Worm (Caenorhabditis elegans) whole organism, late embryonic: ENCODE results near the gene pkc-1.

ENCODE experiments used
- F13H6.1 ChIP-seq: sonication (generic microtip); optimal IDR thresholded peaks from 2 replicates; lab custom pipeline; 2016; ENCODE audit warnings: missing genetic modification characterization, missing compliant biosample characterization
- Y22D7AL.16 ChIP-seq: sonication (generic microtip); optimal IDR thresholded peaks from 2 replicates; lab custom pipeline; 2016; ENCODE audit warnings: missing genetic modification characterization, missing compliant biosample characterization
- ceh-24 ChIP-seq: sonication (generic microtip); optimal IDR thresholded peaks from 2 replicates; lab custom pipeline; 2016; ENCODE audit warnings: mild to moderate bottlenecking, missing genetic modification characterization, missing compliant biosample characterization
- ceh-45 ChIP-seq: fragments of 200-800 bp; sonication (Bioruptor generic); IDR thresholded peaks from 2 replicates; pipeline ENCODE4 v1.3.6; 2022; ENCODE audit warnings: missing genetic modification reagents, missing genetic modification characterization, missing compliant biosample characterization
- ceh-6 ChIP-seq: fragments of 200-800 bp; sonication (Bioruptor generic); optimal IDR thresholded peaks from 2 replicates; lab custom pipeline; 2018; ENCODE audit warnings: mild to moderate bottlenecking, missing genetic modification characterization, missing compliant biosample characterization
- gmeb-2 ChIP-seq: sonication (generic microtip); optimal IDR thresholded peaks from 2 replicates; lab custom pipeline; 2016; ENCODE audit warnings: missing genetic modification characterization, inconsistent platforms, missing compliant biosample characterization
- pag-3 ChIP-seq: sonication (generic microtip); optimal IDR thresholded peaks from 2 replicates; lab custom pipeline; 2016; ENCODE audit warnings: missing compliant biosample characterization, missing genetic modification characterization, borderline replicate concordance
- pha-4 ChIP-seq: fragments of 150-350 bp; optimal IDR thresholded peaks from 2 replicates; lab custom pipeline; 2018; ENCODE audit warnings: missing biosample characterization, missing genetic modification reagents, missing genetic modification characterization
- sox-4 ChIP-seq: sonication (generic microtip); optimal IDR thresholded peaks from 2 replicates; lab custom pipeline; 2017; ENCODE audit warnings: mild to moderate bottlenecking, missing genetic modification characterization, inconsistent platforms, missing compliant biosample characterization
- zip-5 ChIP-seq: sonication (generic microtip); optimal IDR thresholded peaks from 2 replicates; lab custom pipeline; 2016; ENCODE audit warnings: missing genetic modification characterization, missing compliant biosample characterization

DNA sequence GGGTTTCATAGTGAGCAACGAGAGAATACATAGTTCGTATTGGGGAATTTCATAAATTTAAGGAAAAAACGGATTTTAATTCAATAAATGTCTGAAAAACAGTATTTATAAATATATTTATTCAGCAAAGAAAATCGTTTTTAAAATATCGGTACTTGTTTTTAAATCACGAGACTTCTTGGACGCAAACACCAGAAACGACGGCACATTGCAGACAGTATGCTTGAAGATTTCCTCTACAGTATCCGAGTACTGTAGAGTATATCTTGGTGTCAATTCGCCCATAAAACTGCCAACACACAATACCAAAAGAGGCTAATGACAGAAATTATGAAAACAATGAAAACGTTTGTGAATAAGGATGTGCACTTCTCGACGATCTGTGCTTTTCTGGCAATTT lies 33.9 kb upstream of the pkc-1 start:
- TF ChIP-seq zip-5 (tag; lab: Kevin White, UChicago) (no peak), pag-3 (no peak), ceh-6 (GFP tag; lab: Kevin White, UChicago) (no peak), Y22D7AL.16 (tag; lab: Kevin White, UChicago) (no peak), F13H6.1 (tag; lab: Kevin White, UChicago) (no peak), pha-4 (tag; lab: Kevin White, UChicago) (no peak), gmeb-2 (no peak), ceh-45 (GFP tag; lab: Robert Waterston, UW) (no peak), sox-4 (tag; lab: Kevin White, UChicago) (no peak), ceh-24 (tag; lab: Kevin White, UChicago) (no peak)
